Fruit fly (Drosophila melanogaster) whole organism, wandering third instar larva: ENCODE results near the gene CG11986.

Experiments
- CG9705 ChIP-seq: fragments of 200-800 bp; sonication (Bioruptor generic); optimal IDR thresholded peaks from 2 replicates; lab custom pipeline; 2018; ENCODE audit warnings: missing biosample characterization, mild to moderate bottlenecking, missing genetic modification characterization
- GATAd ChIP-seq: sonication (Bioruptor generic); optimal IDR thresholded peaks from 2 replicates; lab custom pipeline; 2016; ENCODE audit warnings: missing biosample characterization, missing genetic modification characterization
- Hr78 ChIP-seq: fragments of >200 bp; optimal IDR thresholded peaks from 2 replicates; lab custom pipeline; 2017; ENCODE audit warnings: missing biosample characterization, missing genetic modification characterization
- OdsH ChIP-seq: fragments of 200-800 bp; sonication (Bioruptor generic); optimal IDR thresholded peaks from 2 replicates; lab custom pipeline; 2016; ENCODE audit warnings: missing biosample characterization, mild to moderate bottlenecking, missing genetic modification characterization
- dmrt93B ChIP-seq: fragments of 200-800 bp; sonication (Bioruptor generic); optimal IDR thresholded peaks from 2 replicates; lab custom pipeline; 2018; ENCODE audit warnings: missing biosample characterization, mild to moderate bottlenecking, missing genetic modification characterization
- dsf ChIP-seq: sonication (Bioruptor generic); optimal IDR thresholded peaks from 2 replicates; lab custom pipeline; 2016; ENCODE audit warnings: missing biosample characterization, missing genetic modification characterization, borderline replicate concordance
- ey ChIP-seq: fragments of 200-800 bp; sonication (Bioruptor generic); optimal IDR thresholded peaks from 2 replicates; lab custom pipeline; 2016; ENCODE audit warnings: missing biosample characterization, missing genetic modification characterization
- foxo ChIP-seq, 2 experiments: fragments of 200-800 bp; sonication (Bioruptor generic); optimal IDR thresholded peaks; 2 replicates in 1 of 2; 3 replicates in 1 of 2; lab custom pipeline; 2016 to 2017; ENCODE audit warnings: missing biosample characterization in 2 of 2, missing genetic modification characterization in 2 of 2
- fru ChIP-seq: fragments of 200-800 bp; sonication (Bioruptor generic); optimal IDR thresholded peaks from 3 replicates; lab custom pipeline; 2016; ENCODE audit warnings: missing biosample characterization, mild to moderate bottlenecking, missing genetic modification characterization
- lola ChIP-seq: fragments of >200 bp; optimal IDR thresholded peaks from 2 replicates; lab custom pipeline; 2017; ENCODE audit warnings: missing biosample characterization, missing genetic modification characterization
- tai ChIP-seq: sonication (Bioruptor generic); optimal IDR thresholded peaks from 2 replicates; lab custom pipeline; 2016; ENCODE audit warnings: missing biosample characterization, missing genetic modification characterization

dm6 chr3R:8998243-8998642 lies 17.0 kb upstream of the CG11986 start:
- TF ChIP-seq OdsH (GFP tag; lab: Kevin White, UChicago) (no peak), foxo (GFP tag; optimal IDR thresholded peaks at IDR 0.05; lab: Kevin White, UChicago) (no peak), lola (no peak), ey (GFP tag; lab: Kevin White, UChicago) (no peak), dmrt93B (GFP tag; lab: Kevin White, UChicago) (no peak), CG9705 (GFP tag; lab: Kevin White, UChicago) (no peak), fru (GFP tag; lab: Kevin White, UChicago) (no peak), Hr78 (no peak), tai (GFP tag; lab: Kevin White, UChicago) (no peak), dsf (GFP tag; lab: Kevin White, UChicago) (no peak), GATAd (GFP tag; lab: Kevin White, UChicago) (no peak)
